Worm (Caenorhabditis elegans) whole organism, midembryonic: Measurements from ENCODE around the gene F13B12.2.

Experiments used
- T22C8.4 ChIP-seq: fragments of 200-800 bp; sonication (Bioruptor generic); IDR thresholded peaks from 2 replicates; pipeline ENCODE4 v1.3.6; 2022; ENCODE audit warnings: missing genetic modification characterization, missing compliant biosample characterization
- cog-1 ChIP-seq: sonication (generic microtip); optimal IDR thresholded peaks from 2 replicates; lab custom pipeline; 2016; ENCODE audit warnings: missing genetic modification characterization, missing compliant biosample characterization
- flt-1 ChIP-seq: fragments of 200-800 bp; sonication (Bioruptor generic); IDR thresholded peaks from 2 replicates; pipeline ENCODE4 v1.3.6; 2022; ENCODE audit warnings: missing genetic modification characterization, missing compliant biosample characterization
- klf-2 ChIP-seq: fragments of 200-800 bp; sonication (Bioruptor generic); conservative IDR thresholded peaks from 2 replicates; pipeline ENCODE4 v1.3.6; 2022; ENCODE audit warnings: missing genetic modification reagents, missing genetic modification characterization, missing compliant biosample characterization
- ref-1 ChIP-seq: fragments of 200-800 bp; sonication (Bioruptor generic); conservative IDR thresholded peaks from 2 replicates; pipeline ENCODE4 v1.3.6; 2022; ENCODE audit warnings: missing genetic modification reagents, missing genetic modification characterization, missing compliant biosample characterization
- tab-1 ChIP-seq: fragments of 200-800 bp; sonication (Bioruptor generic); IDR thresholded peaks from 2 replicates; pipeline ENCODE4 v1.3.6; 2022; ENCODE audit warnings: missing genetic modification characterization, missing compliant biosample characterization
- ztf-23 ChIP-seq: fragments of 200-800 bp; sonication (Bioruptor generic); IDR thresholded peaks from 2 replicates; pipeline ENCODE4 v1.3.6; 2022; ENCODE audit warnings: missing genetic modification reagents, missing genetic modification characterization, missing compliant biosample characterization

DNA sequence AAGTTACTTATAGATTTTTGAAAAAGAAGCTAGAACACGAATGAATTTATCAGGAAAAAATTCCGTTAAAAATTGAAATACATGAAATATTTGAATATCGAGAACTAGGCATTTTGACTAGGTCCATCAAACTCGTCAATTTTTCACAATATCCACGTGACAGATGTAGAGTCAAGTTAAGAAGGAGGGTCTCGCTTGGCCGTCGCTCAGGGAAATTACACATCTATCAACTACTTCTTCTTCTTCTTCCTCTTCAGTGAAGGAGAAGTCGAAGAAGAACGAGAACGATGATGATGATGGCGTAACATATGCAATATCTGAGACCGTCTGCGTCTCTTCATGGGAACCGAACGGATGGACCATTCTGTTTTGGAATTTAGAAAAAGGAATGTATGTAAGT is 9.0 kb downstream of the F13B12.2 start:
- TF ChIP-seq klf-2 (GFP tag; lab: Robert Waterston, UW) (no peak), tab-1 (no peak), cog-1 (tag; lab: Kevin White, UChicago) (no peak), ztf-23 (GFP tag; lab: Robert Waterston, UW) (no peak), flt-1 (GFP tag; lab: Robert Waterston, UW) (no peak), T22C8.4 (GFP tag; lab: Robert Waterston, UW) (no peak), ref-1 (GFP tag; lab: Robert Waterston, UW) (no peak)
